Worm (Caenorhabditis elegans): ENCODE results near the gene nhr-54.

DNA sequence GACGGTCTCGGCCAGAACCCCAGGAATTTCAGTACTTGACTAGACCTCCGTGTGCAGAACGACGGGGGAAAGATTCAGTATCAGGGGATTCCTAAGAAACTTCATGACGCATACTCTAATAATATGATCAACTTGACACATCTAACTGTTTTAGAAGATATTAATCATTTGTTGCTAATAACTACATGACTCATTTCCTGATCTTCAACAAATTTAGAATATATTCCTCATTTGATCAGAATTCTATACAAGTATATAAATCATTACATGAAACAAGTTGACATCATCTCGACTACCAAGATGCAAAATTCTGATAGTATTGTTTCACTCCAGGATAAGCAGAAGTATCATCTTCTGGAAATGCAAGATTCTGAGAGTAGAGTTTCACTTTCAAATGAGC is 29.4 kb upstream of the nhr-54 start, which contains the start of gene Y32B12B.8:
- TF ChIP-seq attf-3 (GFP tag; conservative IDR thresholded peaks at IDR 0.05): no peak
- no peak for TF ChIP-seq hrde-1 (tag; optimal IDR thresholded peaks at IDR 0.05; ENCODE audit: borderline replicate concordance)
- TF ChIP-seq efl-1 (GFP tag; optimal IDR thresholded peaks at IDR 0.05): no peak
- TF ChIP-seq ceh-79 (tag; optimal IDR thresholded peaks at IDR 0.05): no peak
- TF ChIP-seq zfh-2 (GFP tag; conservative IDR thresholded peaks at IDR 0.05): no peak
- no peak for TF ChIP-seq pha-4 (tag; optimal IDR thresholded peaks at IDR 0.05)
